Fruit fly (Drosophila melanogaster) whole organism, embryonic: ENCODE measurements around the gene CG13837.

ENCODE experiments used
- Blimp-1 ChIP-seq: fragments of 200-800 bp; sonication (Bioruptor generic); optimal IDR thresholded peaks from 3 replicates; lab custom pipeline; 2018; ENCODE audit warnings: missing biosample characterization, missing genetic modification characterization, mild to moderate bottlenecking, moderate library complexity, missing genetic modification reagents
- BtbVII ChIP-seq: fragments of 200-800 bp; sonication (Bioruptor generic); optimal IDR thresholded peaks from 3 replicates; lab custom pipeline; 2017; ENCODE audit warnings: missing biosample characterization, mild to moderate bottlenecking, missing genetic modification characterization
- CG10209 ChIP-seq: fragments of 200-800 bp; sonication (Bioruptor generic); optimal IDR thresholded peaks from 3 replicates; lab custom pipeline; 2017; ENCODE audit warnings: missing biosample characterization, mild to moderate bottlenecking, missing genetic modification characterization, missing genetic modification reagents
- CG10366 ChIP-seq: fragments of 200-800 bp; sonication (Bioruptor generic); IDR thresholded peaks from 2 replicates; pipeline ENCODE4 v1.3.6; 2022; ENCODE audit warnings: missing biosample characterization, missing genetic modification characterization
- CG10543 ChIP-seq: fragments of 200-800 bp; sonication (Bioruptor generic); optimal IDR thresholded peaks from 3 replicates; lab custom pipeline; 2017; ENCODE audit warnings: missing biosample characterization, mild to moderate bottlenecking, missing genetic modification characterization, moderate library complexity
- CG11398 ChIP-seq: fragments of 200-800 bp; sonication (Bioruptor generic); optimal IDR thresholded peaks from 2 replicates; lab custom pipeline; 2016; ENCODE audit warnings: missing biosample characterization, missing genetic modification characterization
- CG11723 ChIP-seq: fragments of 200-800 bp; sonication (Bioruptor generic); optimal IDR thresholded peaks from 2 replicates; lab custom pipeline; 2017; ENCODE audit warnings: missing biosample characterization, mild to moderate bottlenecking, missing genetic modification characterization
- CG12104 ChIP-seq: fragments of 200-800 bp; sonication (Bioruptor generic); optimal IDR thresholded peaks from 3 replicates; lab custom pipeline; 2016; ENCODE audit warnings: missing biosample characterization, missing genetic modification characterization
- CG13123 ChIP-seq: fragments of 200-800 bp; sonication (Bioruptor generic); optimal IDR thresholded peaks from 2 replicates; lab custom pipeline; 2016; ENCODE audit warnings: missing biosample characterization, missing genetic modification characterization
- CG13296 ChIP-seq: fragments of 200-800 bp; sonication (Bioruptor generic); optimal IDR thresholded peaks from 3 replicates; lab custom pipeline; 2018; ENCODE audit warnings: missing biosample characterization, mild to moderate bottlenecking, missing genetic modification characterization
- CG13775 ChIP-seq: fragments of 200-800 bp; sonication (Bioruptor generic); optimal IDR thresholded peaks from 3 replicates; lab custom pipeline; 2017; ENCODE audit warnings: missing biosample characterization, mild to moderate bottlenecking, missing genetic modification characterization
- CG14860 ChIP-seq: fragments of 200-800 bp; sonication (Bioruptor generic); IDR thresholded peaks from 3 replicates; pipeline ENCODE4 v1.3.6; 2022; ENCODE audit warnings: missing biosample characterization, missing genetic modification characterization; ENCODE audit not compliant: partially characterized antibody
- CG15073 ChIP-seq: fragments of 200-800 bp; sonication (Bioruptor generic); optimal IDR thresholded peaks from 2 replicates; lab custom pipeline; 2016; ENCODE audit warnings: missing biosample characterization, missing genetic modification characterization
- CG15696 ChIP-seq: fragments of 200-800 bp; sonication (Bioruptor generic); optimal IDR thresholded peaks from 2 replicates; lab custom pipeline; 2019; ENCODE audit warnings: missing biosample characterization, mild to moderate bottlenecking, missing genetic modification characterization, moderate library complexity
- CG2116 ChIP-seq: fragments of 200-800 bp; sonication (Bioruptor generic); optimal IDR thresholded peaks from 3 replicates; lab custom pipeline; 2018; ENCODE audit warnings: missing biosample characterization, mild to moderate bottlenecking, missing genetic modification characterization
- CG33557 ChIP-seq: fragments of 200-800 bp; sonication (Bioruptor generic); optimal IDR thresholded peaks from 2 replicates; lab custom pipeline; 2019; ENCODE audit warnings: missing biosample characterization, mild to moderate bottlenecking, missing genetic modification characterization, moderate library complexity
- CG3726 ChIP-seq: fragments of 200-800 bp; sonication (Bioruptor generic); IDR thresholded peaks from 3 replicates; pipeline ENCODE4, ENCODE4 v1.3.6; 2022; ENCODE audit warnings: missing biosample characterization, missing genetic modification characterization
- CG4282 ChIP-seq: fragments of 200-800 bp; sonication (Bioruptor generic); optimal IDR thresholded peaks from 2 replicates; lab custom pipeline; 2016; ENCODE audit warnings: missing biosample characterization, missing genetic modification characterization
- CG4328 ChIP-seq: fragments of 200-800 bp; sonication (Bioruptor generic); optimal IDR thresholded peaks from 3 replicates; lab custom pipeline; 2017; ENCODE audit warnings: missing biosample characterization, missing genetic modification reagents, missing genetic modification characterization
- CG4707 ChIP-seq: fragments of 200-800 bp; sonication (Bioruptor generic); optimal IDR thresholded peaks from 2 replicates; lab custom pipeline; 2018; ENCODE audit warnings: missing biosample characterization, mild to moderate bottlenecking, missing genetic modification characterization, moderate library complexity
- CG5180 ChIP-seq: fragments of 200-800 bp; sonication (Bioruptor generic); optimal IDR thresholded peaks from 3 replicates; lab custom pipeline; 2017; ENCODE audit warnings: missing biosample characterization, missing genetic modification characterization, mild to moderate bottlenecking, moderate library complexity, missing genetic modification reagents
- CG6765 ChIP-seq: fragments of 200-800 bp; sonication (Bioruptor generic); optimal IDR thresholded peaks from 3 replicates; lab custom pipeline; 2017; ENCODE audit warnings: missing biosample characterization, mild to moderate bottlenecking, missing genetic modification characterization
- CG6854 ChIP-seq: fragments of 200-800 bp; sonication (Bioruptor generic); optimal IDR thresholded peaks from 3 replicates; lab custom pipeline; 2017; ENCODE audit warnings: missing biosample characterization, mild to moderate bottlenecking, missing genetic modification characterization
- CG9876 ChIP-seq: fragments of 200-800 bp; sonication (Bioruptor generic); optimal IDR thresholded peaks from 2 replicates; lab custom pipeline; 2016; ENCODE audit warnings: missing biosample characterization, missing genetic modification characterization
- CG9932 ChIP-seq: fragments of 200-800 bp; sonication (Bioruptor generic); IDR thresholded peaks from 2 replicates; pipeline ENCODE4 v1.3.6; 2022; ENCODE audit warnings: missing biosample characterization, missing genetic modification characterization
- CrebB ChIP-seq: fragments of 200-800 bp; sonication (Bioruptor generic); optimal IDR thresholded peaks from 3 replicates; lab custom pipeline; 2018; ENCODE audit warnings: missing biosample characterization, mild to moderate bottlenecking, missing genetic modification characterization
- HLHmδ ChIP-seq: fragments of 200-800 bp; sonication (Bioruptor generic); optimal IDR thresholded peaks from 2 replicates; lab custom pipeline; 2018; ENCODE audit warnings: missing biosample characterization, mild to moderate bottlenecking, missing genetic modification characterization, moderate library complexity
- HmgD ChIP-seq: fragments of 200-800 bp; sonication (Bioruptor generic); optimal IDR thresholded peaks from 3 replicates; lab custom pipeline; 2016; ENCODE audit warnings: missing biosample characterization, missing genetic modification characterization
- Hr51 ChIP-seq, 2 experiments: fragments of 200-800 bp; sonication (Bioruptor generic); optimal IDR thresholded peaks; 2 replicates in 1 of 2; 3 replicates in 1 of 2; lab custom pipeline; 2016 to 2018; ENCODE audit warnings: missing biosample characterization in 2 of 2, missing genetic modification characterization in 2 of 2, mild to moderate bottlenecking in 1 of 2, moderate library complexity in 1 of 2
- NK7.1 ChIP-seq: fragments of 200-800 bp; sonication (Bioruptor generic); optimal IDR thresholded peaks from 3 replicates; lab custom pipeline; 2016; ENCODE audit warnings: missing biosample characterization, missing genetic modification characterization
- TFAM ChIP-seq: fragments of 200-800 bp; sonication (Bioruptor generic); optimal IDR thresholded peaks from 2 replicates; lab custom pipeline; 2017; ENCODE audit warnings: missing biosample characterization, missing genetic modification characterization, inconsistent platforms
- bigmax ChIP-seq: fragments of 200-800 bp; sonication (Bioruptor generic); optimal IDR thresholded peaks from 2 replicates; lab custom pipeline; 2018; ENCODE audit warnings: missing biosample characterization, mild to moderate bottlenecking, missing genetic modification characterization
- danr ChIP-seq: fragments of 200-800 bp; sonication (Bioruptor generic); IDR thresholded peaks from 2 replicates; pipeline ENCODE4 v1.3.6; 2022; ENCODE audit warnings: missing biosample characterization, missing genetic modification characterization
- dati ChIP-seq: fragments of 200-800 bp; sonication (Bioruptor generic); IDR thresholded peaks from 2 replicates; pipeline ENCODE4 v1.3.6; 2022; ENCODE audit warnings: missing biosample characterization, missing genetic modification characterization
- ewg ChIP-seq: fragments of 200-800 bp; sonication (Bioruptor generic); optimal IDR thresholded peaks from 3 replicates; lab custom pipeline; 2017; ENCODE audit warnings: mild to moderate bottlenecking, missing biosample characterization, missing genetic modification reagents, missing genetic modification characterization
- eyg ChIP-seq: fragments of 200-800 bp; sonication (Bioruptor generic); optimal IDR thresholded peaks from 3 replicates; lab custom pipeline; 2016; ENCODE audit warnings: missing biosample characterization, missing genetic modification characterization
- fd64A ChIP-seq: fragments of 200-800 bp; sonication (Bioruptor generic); optimal IDR thresholded peaks from 3 replicates; lab custom pipeline; 2018; ENCODE audit warnings: missing biosample characterization, mild to moderate bottlenecking, missing genetic modification characterization
- gcm2 ChIP-seq: fragments of 200-800 bp; sonication (Bioruptor generic); optimal IDR thresholded peaks from 2 replicates; lab custom pipeline; 2016; ENCODE audit warnings: missing biosample characterization, missing genetic modification characterization
- her ChIP-seq: fragments of 200-800 bp; sonication (Bioruptor generic); optimal IDR thresholded peaks from 2 replicates; lab custom pipeline; 2016; ENCODE audit warnings: missing biosample characterization, missing genetic modification characterization
- ken ChIP-seq: fragments of 200-800 bp; sonication (Bioruptor generic); IDR thresholded peaks from 3 replicates; pipeline ENCODE4 v1.3.6; 2022; ENCODE audit warnings: missing biosample characterization, missing genetic modification characterization
- pnt ChIP-seq: fragments of 200-800 bp; sonication (Bioruptor generic); optimal IDR thresholded peaks from 3 replicates; lab custom pipeline; 2016; ENCODE audit warnings: missing biosample characterization, missing genetic modification characterization
- prd ChIP-seq, 3 experiments: fragments of >200 bp in 2 of 3; fragments of 200-800 bp in 1 of 3; sonication (Bioruptor generic) in 1 of 3; optimal IDR thresholded peaks in 2 of 3; IDR thresholded peaks in 1 of 3; 2 replicates in 2 of 3; 3 replicates in 1 of 3; pipeline versions ENCODE4 v1.3.6 to Lab custom; 2017 to 2022; ENCODE audit warnings: missing biosample characterization in 1 of 3, missing genetic modification characterization in 1 of 3
- pros ChIP-seq: fragments of 200-800 bp; sonication (Bioruptor generic); optimal IDR thresholded peaks from 3 replicates; lab custom pipeline; 2019; ENCODE audit warnings: missing biosample characterization, mild to moderate bottlenecking, missing genetic modification characterization, moderate library complexity
- pzg ChIP-seq: fragments of 200-800 bp; sonication (Bioruptor generic); optimal IDR thresholded peaks from 3 replicates; lab custom pipeline; 2018; ENCODE audit warnings: missing biosample characterization, mild to moderate bottlenecking, missing genetic modification characterization, moderate library complexity
- slbo ChIP-seq: fragments of 200-800 bp; sonication (Bioruptor generic); IDR thresholded peaks from 2 replicates; pipeline ENCODE4 v1.3.6; 2022; ENCODE audit warnings: missing biosample characterization, missing genetic modification characterization
- slp2 ChIP-seq: fragments of 200-800 bp; sonication (Bioruptor generic); optimal IDR thresholded peaks from 2 replicates; lab custom pipeline; 2016; ENCODE audit warnings: missing biosample characterization, missing genetic modification characterization
- sob ChIP-seq: fragments of 200-800 bp; sonication (Bioruptor generic); IDR thresholded peaks from 2 replicates; pipeline ENCODE4 v1.3.6; 2022; ENCODE audit warnings: missing biosample characterization, missing genetic modification characterization
- twi ChIP-seq: fragments of 200-800 bp; optimal IDR thresholded peaks from 2 replicates; lab custom pipeline; 2019; ENCODE audit warnings: missing biosample characterization, mild to moderate bottlenecking, missing genetic modification characterization, moderate library complexity
- zfh1 ChIP-seq: fragments of 200-800 bp; sonication (Bioruptor generic); IDR thresholded peaks from 3 replicates; pipeline ENCODE4 v1.3.6; 2022; ENCODE audit warnings: missing biosample characterization, missing genetic modification characterization
- zfh2 ChIP-seq: fragments of 200-800 bp; sonication (Bioruptor generic); optimal IDR thresholded peaks from 2 replicates; lab custom pipeline; 2016; ENCODE audit warnings: missing biosample characterization, missing genetic modification characterization

Gene CG13837

DNA sequence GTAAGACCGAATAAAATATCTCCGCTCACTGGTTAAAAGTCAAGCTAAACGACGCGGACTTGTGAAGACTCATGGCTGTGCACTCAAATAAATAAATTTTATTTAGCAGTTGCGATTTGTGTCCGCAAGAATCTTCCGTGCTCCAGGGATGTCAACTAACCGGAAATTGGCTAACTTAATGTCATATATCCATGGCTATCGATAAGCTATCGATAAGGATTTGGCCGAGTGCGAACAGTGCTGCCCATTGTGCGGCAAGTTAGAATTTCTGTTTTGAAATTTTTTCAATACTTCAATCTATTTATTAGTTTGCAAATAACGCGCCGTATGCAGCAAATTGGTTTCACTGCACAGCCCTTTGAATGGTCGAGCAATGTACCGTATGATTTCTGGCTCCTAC, 10.1 kb downstream of the CG13837 start, which contains the start of gene p53 (continued):
- TF ChIP-seq Hr51 (GFP tag; optimal IDR thresholded peaks at IDR 0.05; lab: Kevin White, UChicago): peak; percentile 49 to 61
- TF ChIP-seq slp2 (GFP tag; lab: Kevin White, UChicago): peak; percentile 64
- TF ChIP-seq CG12104 (GFP tag; lab: Kevin White, UChicago): peak; percentile 67
- peak; percentile 71 for TF ChIP-seq CG10209 (GFP tag; lab: Kevin White, UChicago)
- TF ChIP-seq slbo: peak; percentile 77
- TF ChIP-seq ewg (GFP tag; lab: Kevin White, UChicago): peak; percentile 59
- peak; percentile 76 for TF ChIP-seq CG13296 (GFP tag; lab: Kevin White, UChicago)
- peak; percentile 71 for TF ChIP-seq gcm2 (GFP tag; lab: Kevin White, UChicago)
- TF ChIP-seq pros (GFP tag; lab: Kevin White, UChicago): no peak
- peak; percentile 81 for TF ChIP-seq HmgD (GFP tag; lab: Kevin White, UChicago)
- 0 out of 3 replicates have a peak, but pooled peaks have one; percentile 53 for TF ChIP-seq CG3726 (GFP tag; lab: Robert Waterston, UW)
- peak; percentile 85 for TF ChIP-seq CG13775 (GFP tag; lab: Kevin White, UChicago)
- no peak for TF ChIP-seq CG15073 (GFP tag; lab: Kevin White, UChicago)
- TF ChIP-seq twi (tag; lab: Kevin White, UChicago): peak; percentile 49
- peak; percentile 65 for TF ChIP-seq CG10543 (GFP tag; lab: Kevin White, UChicago)
- TF ChIP-seq Blimp-1 (GFP tag; lab: Kevin White, UChicago): peak; percentile 41
- peak; percentile 68 for TF ChIP-seq her
- peak; percentile 62; the same call in 2 of the 3 replicates for TF ChIP-seq ken (GFP tag; lab: Robert Waterston, UW)
- no peak for TF ChIP-seq pnt (GFP tag; lab: Kevin White, UChicago)
- peak; percentile 35 for TF ChIP-seq CG13123 (GFP tag; lab: Kevin White, UChicago)
- TF ChIP-seq CG10366 (GFP tag; lab: Robert Waterston, UW): peak; percentile 60
- TF ChIP-seq CG14860: peak; percentile 63
- peak; percentile 77 for TF ChIP-seq CG4707 (GFP tag; lab: Kevin White, UChicago)
- peak; percentile 61 for TF ChIP-seq CG11723 (GFP tag; lab: Kevin White, UChicago)
- TF ChIP-seq BtbVII (GFP tag; lab: Kevin White, UChicago): peak; percentile 79
- peak; percentile 56 for TF ChIP-seq CG6854 (GFP tag; lab: Kevin White, UChicago)
- peak; percentile 76 for TF ChIP-seq zfh1 (GFP tag; lab: Robert Waterston, UW)
- peak; percentile 56 for TF ChIP-seq CG11398 (GFP tag; lab: Kevin White, UChicago)
- peak; percentile 67 for TF ChIP-seq CG4328 (GFP tag; lab: Kevin White, UChicago)
- peak; percentile 68 for TF ChIP-seq eyg (GFP tag; lab: Kevin White, UChicago)
- peak; percentile 48; the same call in 1 of the 2 replicates for TF ChIP-seq dati (GFP tag; lab: Robert Waterston, UW)
- TF ChIP-seq CG5180 (GFP tag; lab: Kevin White, UChicago): peak; percentile 51
- peak; percentile 6 for TF ChIP-seq CG15696 (tag; lab: Kevin White, UChicago)
- TF ChIP-seq TFAM (GFP tag; lab: Kevin White, UChicago): no peak
- peak; percentile 91 for TF ChIP-seq HLHmδ (GFP tag; lab: Kevin White, UChicago)
- TF ChIP-seq CrebB (tag; lab: Kevin White, UChicago): peak; percentile 80
- TF ChIP-seq CG4282 (GFP tag; lab: Kevin White, UChicago): peak; percentile 30
- TF ChIP-seq NK7.1 (GFP tag; lab: Kevin White, UChicago): peak; percentile 81
- peak; percentile 88 for TF ChIP-seq CG6765
- TF ChIP-seq zfh2: peak; percentile 29
- TF ChIP-seq CG2116 (GFP tag; lab: Kevin White, UChicago): peak; percentile 84
- TF ChIP-seq prd (optimal IDR thresholded peaks at IDR 0.05; lab: Kevin White, UChicago): no peak
- TF ChIP-seq prd (GFP tag; IDR thresholded peaks at IDR 0.05; lab: Robert Waterston, UW): peak; percentile 46; the same call in 2 of the 3 replicates
- no peak for TF ChIP-seq danr
- peak; percentile 45 for TF ChIP-seq CG33557 (GFP tag; lab: Kevin White, UChicago)
- TF ChIP-seq CG9932 (GFP tag; lab: Robert Waterston, UW): peak; percentile 75
- peak; percentile 63 for TF ChIP-seq fd64A (GFP tag; lab: Kevin White, UChicago)
- peak; percentile 71 for TF ChIP-seq pzg
- TF ChIP-seq CG9876 (GFP tag; lab: Kevin White, UChicago): peak; percentile 47
- TF ChIP-seq bigmax: peak; percentile 52
- peak; percentile 80 for TF ChIP-seq sob (GFP tag; lab: Robert Waterston, UW)
